Worm (Caenorhabditis elegans) whole organism, early embryonic: Measurements from ENCODE around the gene lec-2.

Source experiments
- aly-1 ChIP-seq: sonication (generic microtip); optimal IDR thresholded peaks from 2 replicates; lab custom pipeline; 2016; ENCODE audit warnings: missing genetic modification characterization, missing compliant biosample characterization
- ama-1 ChIP-seq: fragments of 150-350 bp; optimal IDR thresholded peaks from 2 replicates; lab custom pipeline; 2014
- ceh-13 ChIP-seq: fragments of 200-800 bp; sonication (Bioruptor generic); optimal IDR thresholded peaks from 2 replicates; lab custom pipeline; 2018; ENCODE audit warnings: mild to moderate bottlenecking, missing genetic modification characterization, missing compliant biosample characterization
- ceh-36 ChIP-seq: sonication (generic microtip); optimal IDR thresholded peaks from 2 replicates; lab custom pipeline; 2016; ENCODE audit warnings: missing genetic modification characterization, inconsistent platforms, missing compliant biosample characterization
- flt-1 ChIP-seq: fragments of 200-800 bp; sonication (Bioruptor generic); IDR thresholded peaks from 2 replicates; pipeline ENCODE4 v1.3.6; 2022; ENCODE audit warnings: missing genetic modification characterization, missing compliant biosample characterization
- hmbx-1 ChIP-seq: sonication (generic microtip); optimal IDR thresholded peaks from 2 replicates; lab custom pipeline; 2016; ENCODE audit warnings: mild to moderate bottlenecking, missing genetic modification characterization, missing compliant biosample characterization
- hmg-4 ChIP-seq: fragments of 200-800 bp; sonication (Bioruptor generic); optimal IDR thresholded peaks from 2 replicates; lab custom pipeline; 2018; ENCODE audit warnings: mild to moderate bottlenecking, missing genetic modification characterization, missing compliant biosample characterization
- hnd-1 ChIP-seq: sonication (generic microtip); optimal IDR thresholded peaks from 2 replicates; lab custom pipeline; 2016; ENCODE audit warnings: missing genetic modification characterization, missing compliant biosample characterization
- pes-1 ChIP-seq: fragments of 200-800 bp; sonication (Bioruptor generic); IDR thresholded peaks from 2 replicates; pipeline ENCODE4 v1.3.6; 2022; ENCODE audit warnings: missing genetic modification reagents, missing genetic modification characterization, missing compliant biosample characterization
- sea-1 ChIP-seq: fragments of 200-800 bp; sonication (Bioruptor generic); conservative IDR thresholded peaks from 2 replicates; pipeline ENCODE4 v1.3.6; 2022; ENCODE audit warnings: missing genetic modification characterization, missing compliant biosample characterization
- tbx-11 ChIP-seq: fragments of 200-800 bp; sonication (Bioruptor generic); IDR thresholded peaks from 2 replicates; pipeline ENCODE4 v1.3.6; 2022; ENCODE audit warnings: missing genetic modification characterization, missing compliant biosample characterization
- tra-4 ChIP-seq: sonication (generic microtip); optimal IDR thresholded peaks from 2 replicates; lab custom pipeline; 2017; ENCODE audit warnings: missing genetic modification characterization, missing compliant biosample characterization

DNA sequence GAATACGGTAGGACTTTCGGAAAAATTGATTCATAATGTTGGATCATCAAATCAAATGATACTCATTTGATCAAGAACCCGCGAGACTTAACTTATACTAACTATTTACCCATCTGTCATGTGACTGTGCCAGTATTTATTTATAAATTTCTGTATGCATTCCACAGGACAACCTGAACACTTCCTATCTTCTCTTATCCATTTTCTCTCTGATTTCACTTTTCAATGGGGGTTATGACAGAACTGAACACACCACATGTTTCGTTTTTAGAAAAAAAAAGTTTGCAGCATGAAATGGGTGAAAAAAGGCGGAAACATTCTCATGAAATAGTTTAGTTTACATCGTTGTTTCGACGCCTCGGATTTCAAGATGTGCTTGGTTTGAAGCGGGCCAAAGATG, 1.5 kb upstream of the lec-2 start:
- TF ChIP-seq ama-1 (lab: Kevin White, UChicago) (no peak), hmg-4 (GFP tag; lab: Kevin White, UChicago) (no peak), ceh-36 (tag; lab: Kevin White, UChicago) (no peak), sea-1 (GFP tag; lab: Robert Waterston, UW) (no peak), pes-1 (GFP tag; lab: Robert Waterston, UW) (no peak), tbx-11 (GFP tag; lab: Robert Waterston, UW) (no peak), ceh-13 (GFP tag; lab: Kevin White, UChicago) (no peak), flt-1 (GFP tag; lab: Robert Waterston, UW) (no peak), aly-1 (no peak), tra-4 (tag; lab: Kevin White, UChicago) (no peak), hmbx-1 (tag; lab: Kevin White, UChicago) (no peak), hnd-1 (no peak)
